Worm (Caenorhabditis elegans): Measurements from ENCODE around the gene T07E3.2.
A peak's percentile ranks its signal among the peaks of the same experiment; 100 is the strongest.

The T07E3.2 gene

DNA sequence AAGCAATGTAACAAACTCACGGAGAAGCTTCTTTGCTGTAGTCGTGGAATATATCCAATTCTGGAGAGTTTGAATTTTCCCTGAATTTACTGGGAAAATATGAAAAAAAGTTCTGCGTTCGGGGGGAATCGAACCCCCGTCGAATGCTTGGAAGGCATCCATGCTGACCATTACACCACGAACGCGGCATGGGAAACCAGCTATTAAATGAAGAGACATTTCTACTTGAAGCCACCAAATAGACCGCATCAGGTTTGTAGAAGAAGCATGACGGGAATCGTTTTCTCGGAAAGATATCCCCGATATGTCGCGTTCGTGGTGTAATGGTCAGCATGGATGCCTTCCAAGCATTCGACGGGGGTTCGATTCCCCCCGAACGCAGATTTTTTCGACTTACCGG is 18.0 kb upstream of the T07E3.2 start:
- TF ChIP-seq nhr-77 (tag; optimal IDR thresholded peaks at IDR 0.05) (no peak), madf-9 (GFP tag; conservative IDR thresholded peaks at IDR 0.05) (peak; percentile 80), jun-1 (tag; optimal IDR thresholded peaks at IDR 0.05) (no peak), rbr-2 (tag; optimal IDR thresholded peaks at IDR 0.05) (peak; percentile 39), snpc-1.2 (GFP tag; IDR thresholded peaks at IDR 0.05) (peak; percentile 77), pqm-1 (tag; optimal IDR thresholded peaks at IDR 0.05) (no peak), F37D6.2 (tag; optimal IDR thresholded peaks at IDR 0.05) (peak; percentile 18), saeg-2 (GFP tag; IDR thresholded peaks at IDR 0.05) (0 out of 2 replicates have a peak, but pooled peaks have one; percentile 36), daf-19 (GFP tag; conservative IDR thresholded peaks at IDR 0.05) (peak; percentile 76; the same call in 1 of the 2 replicates), ceh-28 (tag; optimal IDR thresholded peaks at IDR 0.05) (no peak), ces-1 (GFP tag; optimal IDR thresholded peaks at IDR 0.05) (no peak), mdt-29 (GFP tag; IDR thresholded peaks at IDR 0.05) (no peak), Y75B8A.6 (GFP tag; IDR thresholded peaks at IDR 0.05) (peak; percentile 74; the same call in 1 of the 2 replicates), skn-1 (tag; optimal IDR thresholded peaks at IDR 0.05) (no peak), tag-97 (GFP tag; IDR thresholded peaks at IDR 0.05) (no peak), mdl-1 (tag; optimal IDR thresholded peaks at IDR 0.05) (peak in 1 of 2 experiments; percentile 40), pha-4 (GFP tag; IDR thresholded peaks at IDR 0.05) (peak; percentile 66; the same call in 1 of the 2 replicates), pha-4 (tag; optimal IDR thresholded peaks at IDR 0.05) (no peak), ceh-44 (GFP tag; IDR thresholded peaks at IDR 0.05) (peak; percentile 57; the same call in 1 of the 2 replicates), D1046.2 (GFP tag; IDR thresholded peaks at IDR 0.05) (no peak), lin-38 (GFP tag; IDR thresholded peaks at IDR 0.05) (peak; percentile 78), mes-2 (tag; optimal IDR thresholded peaks at IDR 0.05; ENCODE audit: poor library complexity, severe bottlenecking) (peak; percentile 60), zfp-3 (GFP tag; conservative IDR thresholded peaks at IDR 0.05) (0 out of 2 replicates have a peak, but pooled peaks have one; percentile 26), hlh-30 (tag; optimal IDR thresholded peaks at IDR 0.05; ENCODE audit: insufficient read depth) (peak; percentile 43), egl-43 (GFP tag; IDR thresholded peaks at IDR 0.05) (peak; percentile 84), lin-1 (GFP tag; IDR thresholded peaks at IDR 0.05) (peak; percentile 47), daf-16 (GFP tag; optimal IDR thresholded peaks at IDR 0.05) (peak; percentile 23 to 36), daf-16 (tag; optimal IDR thresholded peaks at IDR 0.05) (peak; percentile 32), dmd-8 (GFP tag; IDR thresholded peaks at IDR 0.05) (peak; percentile 81), fos-1 (tag; optimal IDR thresholded peaks at IDR 0.05) (no peak), ztf-7 (tag; optimal IDR thresholded peaks at IDR 0.05) (no peak), Y105C5A.15 (GFP tag; IDR thresholded peaks at IDR 0.05) (peak; percentile 79; the same call in 1 of the 2 replicates), Y48G9A.11 (GFP tag; IDR thresholded peaks at IDR 0.05) (peak; percentile 64), ctbp-1 (GFP tag; IDR thresholded peaks at IDR 0.05) (peak; percentile 73; the same call in 1 of the 2 replicates), lim-7 (GFP tag; IDR thresholded peaks at IDR 0.05) (peak; percentile 87), lin-13 (GFP tag; optimal IDR thresholded peaks at IDR 0.05) (peak; percentile 46), mep-1 (tag; optimal IDR thresholded peaks at IDR 0.05) (peak; percentile 46), dpl-1 (GFP tag; optimal IDR thresholded peaks at IDR 0.05) (peak; percentile 9), mxl-3 (GFP tag; optimal IDR thresholded peaks at IDR 0.05) (peak; percentile 63), nhr-11 (tag; optimal IDR thresholded peaks at IDR 0.05) (no peak), cey-2 (tag; optimal IDR thresholded peaks at IDR 0.05; ENCODE audit: borderline replicate concordance, insufficient read depth) (no peak), nhr-102 (tag; optimal IDR thresholded peaks at IDR 0.05) (peak; percentile 49), nhr-41 (GFP tag; IDR thresholded peaks at IDR 0.05) (no peak), php-3 (GFP tag; IDR thresholded peaks at IDR 0.05) (no peak), nhr-6 (tag; optimal IDR thresholded peaks at IDR 0.05) (peak; percentile 13), T26A8.4 (GFP tag; IDR thresholded peaks at IDR 0.05) (peak; percentile 80), daf-8 (GFP tag; IDR thresholded peaks at IDR 0.05) (no peak), madf-5 (GFP tag; IDR thresholded peaks at IDR 0.05) (peak; percentile 28 to 86; a peak in 2 of 4 replicates), ama-1 (optimal IDR thresholded peaks at IDR 0.05) (no peak), tra-1 (GFP tag; IDR thresholded peaks at IDR 0.05) (peak; percentile 77), nhr-237 (tag; optimal IDR thresholded peaks at IDR 0.05) (no peak), hlh-11 (tag; optimal IDR thresholded peaks at IDR 0.05) (peak; percentile 29)

All from whole organism, L4 larva.